Worm (Caenorhabditis elegans): Measurements from ENCODE around the gene sru-38.

Gene sru-38

ce11 chrV:9789657-9790261 is 46.1 kb downstream of the sru-38 start, which contains the start of gene ztf-7:
ztf-7 (minus strand) TSS chrV:9789707.
- TF ChIP-seq mab-5 (tag; optimal IDR thresholded peaks at IDR 0.05) (peak; percentile 92), blmp-1 (tag; optimal IDR thresholded peaks at IDR 0.05; ENCODE audit: insufficient read depth) (peak; percentile 84), nhr-129 (tag; optimal IDR thresholded peaks at IDR 0.05) (peak; percentile 94), lsy-2 (tag; optimal IDR thresholded peaks at IDR 0.05) (peak; percentile 85 to 97), mdl-1 (tag; optimal IDR thresholded peaks at IDR 0.05) (peak; percentile 79 to 95), nhr-11 (tag; optimal IDR thresholded peaks at IDR 0.05) (no peak), nhr-23 (tag; optimal IDR thresholded peaks at IDR 0.05) (no peak), aly-2 (tag; optimal IDR thresholded peaks at IDR 0.05) (no peak), elt-3 (tag; optimal IDR thresholded peaks at IDR 0.05) (no peak), peb-1 (tag; optimal IDR thresholded peaks at IDR 0.05) (no peak), nhr-237 (tag; optimal IDR thresholded peaks at IDR 0.05) (peak; percentile 38), unc-39 (tag; optimal IDR thresholded peaks at IDR 0.05) (no peak), elt-1 (tag; optimal IDR thresholded peaks at IDR 0.05) (no peak), ztf-1 (GFP tag; conservative IDR thresholded peaks at IDR 0.05) (no peak), sma-3 (GFP tag; optimal IDR thresholded peaks at IDR 0.05) (peak; percentile 98), ztf-11 (tag; optimal IDR thresholded peaks at IDR 0.05) (no peak), lin-39 (tag; optimal IDR thresholded peaks at IDR 0.05) (no peak), nhr-25 (tag; optimal IDR thresholded peaks at IDR 0.05) (peak; percentile 98), egl-27 (tag; optimal IDR thresholded peaks at IDR 0.05) (peak; percentile 82), alr-1 (tag; optimal IDR thresholded peaks at IDR 0.05) (no peak), snpc-4 (tag; optimal IDR thresholded peaks at IDR 0.05) (peak; percentile 87), C34F6.9 (tag; optimal IDR thresholded peaks at IDR 0.05) (peak; percentile 99), mbf-1 (tag; optimal IDR thresholded peaks at IDR 0.05) (no peak), nhr-12 (tag; optimal IDR thresholded peaks at IDR 0.05) (no peak), dmd-4 (tag; optimal IDR thresholded peaks at IDR 0.05) (peak; percentile 51), ceh-82 (tag; optimal IDR thresholded peaks at IDR 0.05) (no peak), nhr-10 (tag; optimal IDR thresholded peaks at IDR 0.05) (no peak), zag-1 (tag; optimal IDR thresholded peaks at IDR 0.05) (peak; percentile 58), fos-1 (tag; optimal IDR thresholded peaks at IDR 0.05) (peak; percentile 88), ztf-4 (tag; optimal IDR thresholded peaks at IDR 0.05) (peak; percentile 91), nhr-21 (tag; optimal IDR thresholded peaks at IDR 0.05) (peak; percentile 97), skn-1 (tag; optimal IDR thresholded peaks at IDR 0.05) (peak; percentile 72), crh-2 (tag; optimal IDR thresholded peaks at IDR 0.05) (peak; percentile 97), gmeb-1 (tag; optimal IDR thresholded peaks at IDR 0.05) (peak; percentile 92), nhr-77 (tag; optimal IDR thresholded peaks at IDR 0.05) (no peak), R02D3.7 (tag; optimal IDR thresholded peaks at IDR 0.05) (peak; percentile 32), ceh-16 (tag; optimal IDR thresholded peaks at IDR 0.05) (peak; percentile 39), nhr-6 (tag; optimal IDR thresholded peaks at IDR 0.05) (peak; percentile 91), sem-4 (tag; optimal IDR thresholded peaks at IDR 0.05) (peak; percentile 92), sma-9 (GFP tag; optimal IDR thresholded peaks at IDR 0.05) (peak; percentile 97), sma-9 (tag; optimal IDR thresholded peaks at IDR 0.05) (no peak), ZK546.5 (tag; optimal IDR thresholded peaks at IDR 0.05) (no peak), Y55F3AM.14 (GFP tag; optimal IDR thresholded peaks at IDR 0.05) (peak; percentile 86), lin-13 (GFP tag; optimal IDR thresholded peaks at IDR 0.05) (peak; percentile 83), unc-62 (GFP tag; optimal IDR thresholded peaks at IDR 0.05) (peak; percentile 71), ama-1 (optimal IDR thresholded peaks at IDR 0.05) (peak; percentile 63), F13H6.1 (tag; optimal IDR thresholded peaks at IDR 0.05) (peak; percentile 96), lin-11 (tag; optimal IDR thresholded peaks at IDR 0.05) (peak; percentile 95), unc-55 (GFP tag; optimal IDR thresholded peaks at IDR 0.05) (peak; percentile 83)
